Fruit fly (Drosophila melanogaster): Measurements from ENCODE around the gene CG3402.

Gene CG3402

dm6 chr3L:633272-634254 is 19.1 kb downstream of the CG3402 start (continued):
- TF ChIP-seq CG17328 (GFP tag; IDR thresholded peaks at IDR 0.05) = peak; percentile 93
- no peak for TF ChIP-seq al (GFP tag; IDR thresholded peaks at IDR 0.05)
- TF ChIP-seq CG17912 (GFP tag; optimal IDR thresholded peaks at IDR 0.05) = peak; percentile 27
- peak in 1 of 2 experiments; percentile 22 for TF ChIP-seq crp (GFP tag; optimal IDR thresholded peaks at IDR 0.05)
- peak; percentile 15 for TF ChIP-seq Nf-YC (tag; optimal IDR thresholded peaks at IDR 0.05)
- TF ChIP-seq sqz (GFP tag; optimal IDR thresholded peaks at IDR 0.05) = peak; percentile 74
- TF ChIP-seq CG1832 (GFP tag; optimal IDR thresholded peaks at IDR 0.05) = no peak
- TF ChIP-seq CG2678 (tag; optimal IDR thresholded peaks at IDR 0.05) = peak; percentile 83
- TF ChIP-seq kah (GFP tag; optimal IDR thresholded peaks at IDR 0.05) = peak; percentile 75
- TF ChIP-seq stwl (tag; optimal IDR thresholded peaks at IDR 0.05) = peak; percentile 39
- peak; percentile 42 for TF ChIP-seq sug (tag; optimal IDR thresholded peaks at IDR 0.05)
- no peak for TF ChIP-seq Dref (GFP tag; IDR thresholded peaks at IDR 0.05)
- no peak for TF ChIP-seq CG15479 (GFP tag; optimal IDR thresholded peaks at IDR 0.05)
- TF ChIP-seq CG2129 (GFP tag; IDR thresholded peaks at IDR 0.05; ENCODE audit: partially characterized antibody) = no peak
- TF ChIP-seq CG4730 (GFP tag; IDR thresholded peaks at IDR 0.05) = peak; percentile 65
- TF ChIP-seq bcd (GFP tag; optimal IDR thresholded peaks at IDR 0.05) = peak; percentile 75
- TF ChIP-seq vnd (GFP tag; IDR thresholded peaks at IDR 0.05; ENCODE audit: partially characterized antibody) = no peak
- TF ChIP-seq CG17186 (GFP tag; optimal IDR thresholded peaks at IDR 0.05) = peak; percentile 54
- peak; percentile 88 for TF ChIP-seq unpg (GFP tag; optimal IDR thresholded peaks at IDR 0.05)
- TF ChIP-seq CG1792 (GFP tag; optimal IDR thresholded peaks at IDR 0.05) = peak; percentile 75
- peak; percentile 86 for TF ChIP-seq jumu (GFP tag; optimal IDR thresholded peaks at IDR 0.05)
- peak; percentile 13 for TF ChIP-seq Kr (GFP tag; optimal IDR thresholded peaks at IDR 0.05)
- TF ChIP-seq ems (GFP tag; optimal IDR thresholded peaks at IDR 0.05) = peak; percentile 87
- peak; percentile 49 for TF ChIP-seq CG10147 (GFP tag; optimal IDR thresholded peaks at IDR 0.05)
- peak; percentile 89 for TF ChIP-seq Atf3 (GFP tag; optimal IDR thresholded peaks at IDR 0.05)
- peak; percentile 82 for TF ChIP-seq CG16815 (GFP tag; optimal IDR thresholded peaks at IDR 0.05)
- TF ChIP-seq danr (GFP tag; IDR thresholded peaks at IDR 0.05) = peak; percentile 54; the same call in 1 of the 2 replicates
- peak; percentile 87 for TF ChIP-seq CG1602 (GFP tag; optimal IDR thresholded peaks at IDR 0.05)
- TF ChIP-seq ken (GFP tag; IDR thresholded peaks at IDR 0.05) = peak; percentile 94
- TF ChIP-seq Dek (tag; optimal IDR thresholded peaks at IDR 0.05) = peak; percentile 67
- peak; percentile 26 for TF ChIP-seq da (GFP tag; optimal IDR thresholded peaks at IDR 0.05)
- TF ChIP-seq CG2120 (GFP tag; optimal IDR thresholded peaks at IDR 0.05) = no peak
- TF ChIP-seq jing (GFP tag; optimal IDR thresholded peaks at IDR 0.05) = peak; percentile 86
- peak; percentile 21; the same call in 1 of the 2 replicates for TF ChIP-seq Ravus (GFP tag; IDR thresholded peaks at IDR 0.05)
- TF ChIP-seq grau (tag; optimal IDR thresholded peaks at IDR 0.05) = peak; percentile 79
- peak; percentile 81 for TF ChIP-seq CG15696 (tag; optimal IDR thresholded peaks at IDR 0.05)
- peak; percentile 91 for TF ChIP-seq Blimp-1 (GFP tag; optimal IDR thresholded peaks at IDR 0.05)
- peak; percentile 85 for TF ChIP-seq exex (tag; optimal IDR thresholded peaks at IDR 0.05)
- TF ChIP-seq Stat92E (GFP tag; optimal IDR thresholded peaks at IDR 0.05) = peak in 1 of 3 experiments; percentile 66
- peak; percentile 85 for TF ChIP-seq CG31441 (GFP tag; IDR thresholded peaks at IDR 0.05)
- TF ChIP-seq C15 (GFP tag; IDR thresholded peaks at IDR 0.05) = no peak
- no peak for TF ChIP-seq CG13894 (tag; optimal IDR thresholded peaks at IDR 0.05)
- 0 out of 3 replicates have a peak, but pooled peaks have one; percentile 52 for TF ChIP-seq CG11695 (GFP tag; IDR thresholded peaks at IDR 0.05)
- TF ChIP-seq Ets65A (GFP tag) = peak; percentile 99
- peak; percentile 70 for TF ChIP-seq CG5245 (GFP tag; optimal IDR thresholded peaks at IDR 0.05)
- peak; percentile 81 for TF ChIP-seq nerfin-1 (tag; optimal IDR thresholded peaks at IDR 0.05)
- TF ChIP-seq H2.0 (GFP tag; IDR thresholded peaks at IDR 0.05) = peak; percentile 76

Data from whole organism, embryonic.